Worm (Caenorhabditis elegans): ENCODE measurements around the gene C29E4.15.

- TF ChIP-seq unc-62 (GFP tag; optimal IDR thresholded peaks at IDR 0.05) = no peak
- TF ChIP-seq nhr-237 (tag; optimal IDR thresholded peaks at IDR 0.05) = no peak
- TF ChIP-seq bed-3 (GFP tag; optimal IDR thresholded peaks at IDR 0.05) = no peak
Measured at ce11 chrIII:7913488-7913887, 38.9 kb upstream of the C29E4.15 start, which contains the start of gene ZK688.12.

All from whole organism, mixed stage, embryonic.